Worm (Caenorhabditis elegans): Measurements from ENCODE around the gene exos-2.

ce11 chrIV:6385010-6385409, 30.3 kb upstream of the exos-2 start:
- no peak for TF ChIP-seq pha-4 (tag; optimal IDR thresholded peaks at IDR 0.05)
- TF ChIP-seq mab-5 (tag; optimal IDR thresholded peaks at IDR 0.05): no peak
- TF ChIP-seq zip-8 (tag; optimal IDR thresholded peaks at IDR 0.05): no peak
- TF ChIP-seq nhr-12 (tag; optimal IDR thresholded peaks at IDR 0.05): no peak
- TF ChIP-seq ztf-11 (tag; optimal IDR thresholded peaks at IDR 0.05): no peak
